Worm (Caenorhabditis elegans) whole organism, late embryonic: ENCODE measurements around the gene srh-281.

Source experiments
- fkh-10 ChIP-seq: fragments of 150-350 bp; optimal IDR thresholded peaks from 2 replicates; lab custom pipeline; 2014; ENCODE audit warnings: missing biosample characterization, missing genetic modification reagents, missing genetic modification characterization
- hlh-8 ChIP-seq: sonication (generic microtip); optimal IDR thresholded peaks from 2 replicates; lab custom pipeline; 2016; ENCODE audit warnings: missing genotype, missing genetic modification characterization, missing compliant biosample characterization
- pag-3 ChIP-seq: sonication (generic microtip); optimal IDR thresholded peaks from 2 replicates; lab custom pipeline; 2016; ENCODE audit warnings: missing compliant biosample characterization, missing genetic modification characterization, borderline replicate concordance
- rnt-1 ChIP-seq: sonication (generic microtip); optimal IDR thresholded peaks from 2 replicates; lab custom pipeline; 2016; ENCODE audit warnings: missing genetic modification characterization, missing compliant biosample characterization
- unc-55 ChIP-seq: sonication (generic microtip); optimal IDR thresholded peaks from 2 replicates; lab custom pipeline; 2017; ENCODE audit warnings: missing biosample characterization, missing genetic modification reagents, missing genetic modification characterization

DNA sequence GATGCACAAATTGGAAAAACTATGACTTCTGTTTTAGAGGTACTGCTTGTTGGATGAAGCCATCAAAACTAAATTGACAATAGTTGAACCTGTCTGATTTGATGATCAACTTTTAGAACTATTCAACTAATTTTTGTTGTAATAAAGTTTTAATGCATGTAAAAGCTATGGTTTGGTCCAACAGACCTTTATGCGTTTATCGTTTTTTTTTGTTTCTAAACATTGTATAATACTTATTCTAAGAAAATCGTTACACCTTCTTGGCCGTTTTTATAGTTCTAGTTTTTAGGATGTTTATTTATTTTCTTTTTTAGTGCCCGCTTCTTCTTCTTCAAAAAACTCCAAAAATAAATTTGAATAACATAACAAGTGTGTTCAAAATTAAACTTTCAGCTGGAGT lies 26.9 kb upstream of the srh-281 start, which contains the start of gene F10A3.12:
- TF ChIP-seq fkh-10 (GFP tag; lab: Kevin White, UChicago) (no peak), hlh-8 (tag; lab: Kevin White, UChicago) (no peak), unc-55 (GFP tag; lab: Kevin White, UChicago) (no peak), pag-3 (tag; lab: Kevin White, UChicago) (no peak), rnt-1 (tag; lab: Kevin White, UChicago) (no peak)
